Fruit fly (Drosophila melanogaster) whole organism, wandering third instar larva: ENCODE data around the gene danr.
A peak's percentile ranks its signal among the peaks of the same experiment; 100 is the strongest.
"Not testable (repeated sequence)": the region's sequence is repeated elsewhere in the genome, so short reads cannot be mapped to it uniquely, and the experiment has no call there.

ENCODE experiments used
- Abd-B ChIP-seq: fragments of >200 bp; optimal IDR thresholded peaks from 2 replicates; lab custom pipeline; 2017; ENCODE audit warnings: missing biosample characterization, missing genetic modification characterization
- CG32264 ChIP-seq: fragments of 200-800 bp; sonication (Bioruptor generic); optimal IDR thresholded peaks from 2 replicates; lab custom pipeline; 2016; ENCODE audit warnings: missing biosample characterization, missing genetic modification characterization
- HLH106 ChIP-seq: fragments of 200-800 bp; optimal IDR thresholded peaks from 3 replicates; lab custom pipeline; 2019; ENCODE audit warnings: missing biosample characterization, mild to moderate bottlenecking, missing genetic modification characterization, moderate library complexity
- Hr78 ChIP-seq: fragments of >200 bp; optimal IDR thresholded peaks from 2 replicates; lab custom pipeline; 2017; ENCODE audit warnings: missing biosample characterization, missing genetic modification characterization
- Mio ChIP-seq: sonication (Bioruptor generic); optimal IDR thresholded peaks from 2 replicates; lab custom pipeline; 2016; ENCODE audit warnings: missing biosample characterization, missing genetic modification characterization
- N ChIP-seq: fragments of >200 bp; optimal IDR thresholded peaks from 2 replicates; lab custom pipeline; 2018; ENCODE audit warnings: missing biosample characterization, missing external identifiers, missing genetic modification characterization
- dl ChIP-seq, 2 experiments: fragments of 175-275, 200-275 bp in 1 of 2; fragments of 200-275 bp in 1 of 2; sonication (Bioruptor generic); optimal IDR thresholded peaks; lab custom pipeline; 2018; ENCODE audit warnings: mild to moderate bottlenecking in 2 of 2, missing biosample characterization in 2 of 2, missing genetic modification characterization in 2 of 2, moderate library complexity in 2 of 2; ENCODE audit not compliant: partially characterized antibody in 2 of 2, insufficient read depth in 1 of 2
- foxo ChIP-seq, 2 experiments: fragments of 200-800 bp; sonication (Bioruptor generic); optimal IDR thresholded peaks; 2 replicates in 1 of 2; 3 replicates in 1 of 2; lab custom pipeline; 2016 to 2017; ENCODE audit warnings: missing biosample characterization in 2 of 2, missing genetic modification characterization in 2 of 2
- fru ChIP-seq: fragments of 200-800 bp; sonication (Bioruptor generic); optimal IDR thresholded peaks from 3 replicates; lab custom pipeline; 2016; ENCODE audit warnings: missing biosample characterization, mild to moderate bottlenecking, missing genetic modification characterization
- h ChIP-seq: fragments of 200-800 bp; sonication (Bioruptor generic); optimal IDR thresholded peaks from 3 replicates; lab custom pipeline; 2016; ENCODE audit warnings: missing biosample characterization, mild to moderate bottlenecking, missing genetic modification characterization
- pan ChIP-seq: fragments of >200 bp; optimal IDR thresholded peaks from 2 replicates; lab custom pipeline; 2017
- psq ChIP-seq: fragments of 200-800 bp; sonication (Bioruptor generic); optimal IDR thresholded peaks from 3 replicates; lab custom pipeline; 2017; ENCODE audit warnings: missing biosample characterization, mild to moderate bottlenecking, missing genetic modification characterization, moderate library complexity
- usp ChIP-seq: fragments of >200 bp; optimal IDR thresholded peaks from 2 replicates; lab custom pipeline; 2017; ENCODE audit warnings: missing biosample characterization, missing genetic modification characterization

DNA sequence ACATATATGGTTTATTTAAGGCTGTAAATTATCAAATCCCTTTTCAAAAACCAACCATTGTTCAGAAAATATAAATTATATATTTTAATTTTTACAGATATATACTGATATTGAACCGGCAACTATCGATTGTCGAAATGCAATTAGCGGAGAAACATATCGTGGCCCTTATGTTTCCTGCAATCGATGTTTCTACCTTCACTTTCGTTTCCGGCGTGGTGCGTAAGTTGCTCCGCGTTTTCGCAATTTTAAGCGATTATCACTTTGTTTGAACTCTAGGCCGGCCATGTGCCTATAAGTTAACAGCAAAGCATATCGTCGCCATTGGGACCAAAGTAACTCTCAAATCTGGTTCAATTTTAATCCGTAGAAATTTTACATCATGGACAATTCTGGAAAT, 14.6 kb upstream of the danr start, which contains the start of gene vig2:
- TF ChIP-seq Hr78 (GFP tag; lab: Kevin White, UChicago); h (GFP tag; lab: Kevin White, UChicago); CG32264; pan (lab: Kevin White, UChicago); usp (GFP tag; lab: Kevin White, UChicago); N (GFP tag; lab: Kevin White, UChicago); Mio (GFP tag; lab: Kevin White, UChicago); Abd-B; psq (GFP tag; lab: Kevin White, UChicago); dl (GFP tag; optimal IDR thresholded peaks at IDR 0.05; lab: Kevin White, UChicago; ENCODE audit: insufficient read depth in 1 of 2, partially characterized antibody in 2 of 2); fru; foxo (GFP tag; optimal IDR thresholded peaks at IDR 0.05; lab: Kevin White, UChicago): not testable (repeated sequence)
- peak; percentile 33 for TF ChIP-seq HLH106 (tag; lab: Kevin White, UChicago)
